Fruit fly (Drosophila melanogaster) Kc167 (cell line): ENCODE data around the gene CG3566.

Source experiments
- Myc ChIP-seq: fragments of >200 bp; optimal IDR thresholded peaks from 2 replicates; lab custom pipeline; 2017; ENCODE audit warnings: missing external identifiers
- Sin3A ChIP-seq: fragments of >200 bp; optimal IDR thresholded peaks from 2 replicates; lab custom pipeline; 2018; ENCODE audit warnings: missing external identifiers
- h ChIP-seq: fragments of >200 bp; optimal IDR thresholded peaks from 3 replicates; lab custom pipeline; 2018; ENCODE audit warnings: missing external identifiers
- insv ChIP-seq: fragments of >200 bp; optimal IDR thresholded peaks from 3 replicates; lab custom pipeline; 2018; ENCODE audit warnings: missing external identifiers
- psq ChIP-seq: fragments of >200 bp; optimal IDR thresholded peaks from 2 replicates; lab custom pipeline; 2017; ENCODE audit warnings: missing external identifiers
- ttk ChIP-seq: sonication (Bioruptor generic); optimal IDR thresholded peaks from 2 replicates; lab custom pipeline; 2017; ENCODE audit warnings: missing external identifiers

The CG3566 gene

DNA sequence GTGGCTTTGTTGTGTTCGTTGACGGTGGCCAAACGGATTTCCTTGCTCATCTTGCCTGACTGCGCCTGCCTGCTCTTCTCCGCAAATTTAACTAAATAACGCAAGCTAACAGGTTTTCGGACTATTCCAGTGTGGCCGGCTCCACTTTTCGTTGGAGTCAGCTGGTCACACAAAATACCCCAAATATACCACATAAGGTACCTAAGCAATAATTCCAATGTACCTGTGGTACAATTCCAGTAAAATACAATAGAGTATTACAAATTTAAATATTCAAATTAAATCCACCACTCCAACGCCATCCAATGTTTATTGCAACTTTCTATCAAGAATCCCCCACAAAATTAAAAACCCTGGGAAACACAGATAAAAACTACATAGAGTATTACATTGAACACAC, at the start of gene CG3566:
Gene CG3566, minus strand, starts transcription at position 135 of the 400 bp plus-strand sequence.
- no peak for TF ChIP-seq Myc (lab: Kevin White, UChicago)
- no peak for TF ChIP-seq h (lab: Kevin White, UChicago)
- TF ChIP-seq Sin3A (lab: Kevin White, UChicago), result no peak
- no peak for TF ChIP-seq insv
- TF ChIP-seq psq (lab: Kevin White, UChicago), result no peak

DNA sequence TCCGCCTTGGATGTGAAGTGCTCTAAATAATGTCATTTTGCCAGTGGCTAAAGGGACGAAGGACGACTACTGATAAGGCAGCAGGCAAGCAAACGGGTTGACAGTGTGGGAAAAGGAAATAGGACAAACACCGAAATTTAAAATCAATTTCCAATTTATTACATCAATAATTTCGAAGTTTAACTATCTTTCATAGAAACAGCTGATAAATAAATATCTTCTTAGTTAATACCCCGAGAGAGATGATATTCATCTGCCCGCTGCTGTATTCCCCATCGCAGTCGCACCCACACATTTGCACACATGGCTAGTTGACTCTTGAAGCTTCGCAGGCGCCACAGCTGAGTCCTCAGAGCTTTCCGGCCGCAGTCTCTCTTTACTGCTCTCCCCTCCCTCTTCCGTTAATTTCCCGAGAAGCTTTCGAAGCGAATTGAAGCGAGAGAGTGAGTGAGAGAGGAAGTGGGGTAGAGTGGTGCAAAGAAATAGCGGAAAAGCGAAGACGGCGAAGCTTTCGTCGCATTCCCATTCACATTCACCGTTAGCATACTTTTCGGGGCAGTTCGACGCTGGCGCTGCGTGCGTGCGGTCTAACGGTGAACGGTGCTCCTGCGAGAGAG, 40.4 kb upstream of the CG3566 start:
- TF ChIP-seq Sin3A (lab: Kevin White, UChicago) (no peak), psq (lab: Kevin White, UChicago) (no peak), Myc (lab: Kevin White, UChicago) (no peak), h (lab: Kevin White, UChicago) (no peak), insv (no peak), ttk (lab: Kevin White, UChicago) (no peak)

DNA sequence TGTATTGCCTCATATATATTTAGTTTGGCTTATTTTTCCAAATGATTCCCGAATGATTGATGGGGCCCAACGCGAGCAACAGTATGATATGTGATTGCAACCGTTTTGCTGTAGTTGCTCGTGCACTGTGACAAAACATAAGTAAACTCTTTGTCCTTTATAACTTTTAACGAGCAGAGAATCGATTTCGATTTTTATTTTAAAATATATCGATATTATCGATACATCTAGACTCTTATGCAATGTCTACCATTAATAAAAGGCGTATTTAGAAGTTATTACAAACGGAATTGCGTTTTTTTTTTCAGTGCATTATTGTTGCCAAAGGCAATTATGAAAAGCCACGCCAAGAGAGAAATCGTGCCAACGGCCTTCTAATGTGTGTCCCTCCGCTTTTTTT, 39.1 kb upstream of the CG3566 start:
- TF ChIP-seq Sin3A (lab: Kevin White, UChicago), result no peak
- TF ChIP-seq insv, result no peak
- TF ChIP-seq Myc (lab: Kevin White, UChicago), result no peak
- no peak for TF ChIP-seq ttk (lab: Kevin White, UChicago)
- no peak for TF ChIP-seq h (lab: Kevin White, UChicago)
- no peak for TF ChIP-seq psq (lab: Kevin White, UChicago)

DNA sequence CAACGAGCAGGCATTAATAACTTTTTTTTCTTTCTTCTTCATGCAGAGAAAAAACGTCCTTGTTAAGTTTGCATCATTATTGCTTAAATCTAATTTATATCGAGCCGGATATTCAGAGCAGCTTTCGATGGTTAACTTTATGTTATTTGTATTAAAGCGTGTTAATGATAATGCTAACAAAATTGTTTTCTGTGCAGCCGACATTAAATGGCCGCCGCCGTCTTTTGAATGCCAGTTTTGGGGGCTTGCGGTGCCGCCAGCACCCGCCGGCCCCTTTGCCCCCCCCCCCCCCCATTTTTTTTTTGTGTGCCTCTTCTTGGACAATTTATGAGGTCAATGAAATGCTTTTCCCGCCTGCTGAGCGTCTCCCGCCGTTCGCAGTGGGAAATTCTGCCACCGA, 35.0 kb upstream of the CG3566 start:
- TF ChIP-seq h (lab: Kevin White, UChicago) (no peak), Myc (lab: Kevin White, UChicago) (no peak), ttk (lab: Kevin White, UChicago) (no peak), insv (no peak), Sin3A (lab: Kevin White, UChicago) (no peak), psq (lab: Kevin White, UChicago) (no peak)

DNA sequence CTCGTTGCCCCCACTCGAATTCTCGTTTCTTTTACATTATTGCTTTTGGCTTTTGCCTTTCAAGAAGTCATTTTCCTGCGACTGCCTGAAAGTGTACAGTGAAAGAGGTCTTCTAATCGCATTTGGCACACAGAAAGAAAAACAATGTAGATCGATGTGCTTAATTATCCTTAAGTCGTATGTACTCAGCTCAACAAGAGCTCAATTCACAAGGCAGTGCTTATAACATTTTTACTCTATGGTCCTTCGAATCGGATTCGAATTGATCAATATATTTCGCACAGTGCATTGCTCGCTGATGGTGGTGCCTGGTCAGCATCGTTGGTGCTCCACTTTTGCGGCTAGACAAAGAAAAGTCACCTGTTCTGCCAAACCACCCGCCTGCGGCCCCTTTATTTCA, 33.9 kb upstream of the CG3566 start:
- TF ChIP-seq Myc (lab: Kevin White, UChicago) (no peak), h (lab: Kevin White, UChicago) (no peak), insv (no peak), psq (lab: Kevin White, UChicago) (no peak), Sin3A (lab: Kevin White, UChicago) (no peak), ttk (lab: Kevin White, UChicago) (no peak)

DNA sequence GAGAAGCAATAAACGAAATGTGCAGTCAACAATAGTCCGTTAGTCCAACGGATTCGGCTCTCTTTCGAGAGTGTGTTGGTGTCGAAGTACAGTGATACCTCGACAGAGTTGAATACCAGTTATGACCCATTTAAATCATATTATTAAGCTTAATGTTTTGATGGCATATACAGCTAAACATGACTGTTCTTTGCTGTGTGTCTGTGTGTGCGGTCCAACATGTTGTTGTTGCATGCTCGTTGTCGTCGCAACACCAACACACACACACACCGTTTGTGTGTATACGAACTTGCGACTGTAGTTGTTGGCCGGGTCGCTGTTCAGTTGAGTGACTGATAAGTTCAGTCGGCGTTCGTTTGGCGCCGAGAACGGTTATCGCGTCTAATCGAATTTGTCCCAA, 32.3 kb upstream of the CG3566 start, which contains the start of gene CG15894:
Gene CG15894, plus strand, starts transcription at position 361 of the 400 bp plus-strand sequence.
- TF ChIP-seq ttk (lab: Kevin White, UChicago) (no peak), Myc (lab: Kevin White, UChicago) (no peak), insv (no peak), psq (lab: Kevin White, UChicago) (no peak), Sin3A (lab: Kevin White, UChicago) (no peak), h (lab: Kevin White, UChicago) (no peak)

DNA sequence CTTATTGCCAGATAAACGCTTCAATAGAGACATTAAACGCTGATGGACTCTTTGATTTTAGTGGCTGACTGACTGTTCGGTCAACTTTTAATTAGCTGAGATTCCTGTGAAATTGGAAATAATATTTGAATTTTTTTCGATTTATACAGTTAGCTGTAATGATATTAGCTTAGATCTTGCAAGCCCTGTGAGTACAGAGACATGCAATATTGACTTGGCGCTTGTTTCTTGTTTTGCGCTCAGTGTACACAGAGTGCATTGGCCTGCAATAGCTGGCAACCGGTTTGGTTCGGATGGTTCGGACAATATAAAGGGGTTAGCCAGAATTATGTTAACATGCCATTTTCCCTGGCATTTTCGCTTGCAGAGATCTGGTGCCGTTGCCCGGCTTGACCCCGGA, 28.8 kb upstream of the CG3566 start:
- TF ChIP-seq Sin3A (lab: Kevin White, UChicago), result no peak
- no peak for TF ChIP-seq Myc (lab: Kevin White, UChicago)
- no peak for TF ChIP-seq ttk (lab: Kevin White, UChicago)
- no peak for TF ChIP-seq insv
- TF ChIP-seq h (lab: Kevin White, UChicago), result no peak
- no peak for TF ChIP-seq psq (lab: Kevin White, UChicago)

DNA sequence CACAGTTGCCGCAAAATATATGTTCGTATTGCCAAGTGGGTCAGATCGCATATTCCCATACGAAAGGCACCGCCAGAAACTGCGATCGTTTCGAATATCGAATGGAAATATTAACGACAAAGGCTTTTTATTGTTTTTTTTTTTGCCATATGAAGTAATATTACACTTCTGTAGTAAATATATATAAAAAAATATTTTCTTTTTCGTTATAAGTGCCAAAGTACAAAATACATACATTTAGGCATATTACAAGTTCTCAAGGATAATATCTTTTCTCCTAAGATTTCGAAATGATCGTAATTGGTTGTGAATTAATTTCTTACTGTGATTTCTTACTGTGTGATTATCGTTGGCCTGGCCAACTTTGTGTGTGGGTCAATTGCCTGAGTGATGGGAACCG, 27.7 kb upstream of the CG3566 start:
- TF ChIP-seq ttk (lab: Kevin White, UChicago) (no peak), h (lab: Kevin White, UChicago) (no peak), Myc (lab: Kevin White, UChicago) (no peak), Sin3A (lab: Kevin White, UChicago) (no peak), insv (no peak), psq (lab: Kevin White, UChicago) (no peak)

DNA sequence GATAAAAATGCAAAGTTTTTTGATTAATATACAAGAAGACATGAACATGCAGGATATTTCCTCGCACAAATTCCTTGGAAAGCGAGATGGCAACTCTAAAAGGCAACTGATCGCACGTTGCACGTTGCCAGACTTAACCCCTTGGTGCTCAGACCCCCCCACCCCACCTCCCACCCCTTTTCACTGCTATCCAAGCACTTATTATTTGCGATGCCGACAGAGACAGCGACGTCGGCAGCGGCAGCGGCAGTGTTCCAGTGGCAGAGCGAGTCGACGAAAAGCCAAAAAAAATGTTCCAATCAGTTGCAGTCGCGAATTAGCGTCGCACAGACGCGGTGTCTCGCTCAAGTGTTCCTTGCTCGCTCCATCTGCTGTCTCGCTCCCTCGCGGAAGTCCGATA, 27.2 kb upstream of the CG3566 start, which contains the start of gene CG3823:
Gene CG3823, plus strand, starts transcription at position 301 of the 400 bp plus-strand sequence.
- no peak for TF ChIP-seq Sin3A (lab: Kevin White, UChicago)
- no peak for TF ChIP-seq ttk (lab: Kevin White, UChicago)
- TF ChIP-seq h (lab: Kevin White, UChicago), result no peak
- no peak for TF ChIP-seq psq (lab: Kevin White, UChicago)

DNA sequence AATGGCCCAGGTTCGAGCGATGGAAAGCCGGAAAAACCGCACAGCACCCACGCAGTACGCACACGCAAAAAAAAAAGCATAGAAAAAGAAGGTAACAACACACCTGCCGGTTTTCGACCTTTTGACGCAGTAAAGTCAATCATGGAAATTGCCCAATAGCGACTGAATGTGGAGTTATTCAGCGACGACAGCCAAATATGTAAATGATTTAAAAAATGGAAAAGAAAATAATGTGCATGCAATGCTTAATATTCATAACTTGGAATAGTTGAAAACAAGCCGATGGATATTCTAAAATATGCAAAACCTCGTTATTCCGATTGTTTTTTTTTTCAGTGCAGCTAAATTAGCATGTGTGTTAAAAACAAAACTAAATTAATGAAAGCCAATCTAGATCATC, 26.7 kb upstream of the CG3566 start:
- TF ChIP-seq insv (no peak), Myc (lab: Kevin White, UChicago) (no peak), Sin3A (lab: Kevin White, UChicago) (no peak), h (lab: Kevin White, UChicago) (no peak), ttk (lab: Kevin White, UChicago) (no peak)

DNA sequence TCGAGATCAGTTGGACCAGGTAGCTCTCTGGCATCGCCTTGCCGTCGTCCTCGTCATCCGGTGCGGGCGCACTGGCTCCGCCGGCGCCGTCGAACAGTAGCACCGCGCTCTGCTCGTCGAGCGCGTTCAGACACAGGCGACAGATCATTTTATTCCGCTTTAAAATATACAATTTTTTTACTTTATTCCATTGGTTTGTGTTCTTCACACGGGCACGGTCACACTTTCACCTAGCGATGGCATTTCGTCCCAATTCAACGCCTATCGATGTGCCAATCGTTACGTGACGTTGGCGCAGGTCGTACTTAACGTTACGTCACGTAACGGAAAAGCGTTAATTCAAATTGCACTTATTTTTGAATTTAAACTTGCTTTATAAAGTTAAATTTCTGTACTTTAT, 24.5 kb upstream of the CG3566 start, which contains the start of gene CG12219:
Gene CG12219, minus strand, starts transcription at position 234 of the 400 bp plus-strand sequence.
- TF ChIP-seq psq (lab: Kevin White, UChicago), result no peak
- TF ChIP-seq insv, result no peak
- TF ChIP-seq h (lab: Kevin White, UChicago), result no peak
- TF ChIP-seq ttk (lab: Kevin White, UChicago), result no peak
- TF ChIP-seq Myc (lab: Kevin White, UChicago), result no peak
- no peak for TF ChIP-seq Sin3A (lab: Kevin White, UChicago)

DNA sequence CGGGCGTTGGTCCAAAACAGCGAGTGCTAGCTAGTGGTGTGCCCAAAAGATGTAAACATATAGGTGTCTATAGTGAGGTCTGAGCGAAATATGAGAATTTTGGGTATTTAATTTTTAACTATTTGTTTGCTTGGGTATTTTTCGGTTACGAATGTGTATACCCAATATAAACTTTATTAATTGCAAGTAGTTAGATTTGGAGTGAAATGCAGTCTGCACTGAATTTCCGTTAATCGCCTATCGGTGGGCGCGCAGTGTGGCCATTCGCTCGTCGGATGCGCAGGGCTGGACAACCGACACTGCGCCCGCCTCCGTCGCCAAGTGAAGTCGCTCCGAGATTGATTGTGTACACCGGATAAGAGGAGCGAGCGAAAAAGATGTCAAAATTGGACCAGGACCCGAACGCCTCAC, 18.6 kb upstream of the CG3566 start, which contains the start of the genes CG15891 and CG3815:
Gene CG15891, minus strand, starts transcription at position 217 of the 411 bp plus-strand sequence.
Gene CG3815, plus strand, starts transcription at position 261 of the 411 bp plus-strand sequence.
- TF ChIP-seq Sin3A (lab: Kevin White, UChicago) (no peak), psq (lab: Kevin White, UChicago) (no peak)
